Worm (Caenorhabditis elegans): ENCODE results near the gene cdc-25.4.

The cdc-25.4 gene

DNA sequence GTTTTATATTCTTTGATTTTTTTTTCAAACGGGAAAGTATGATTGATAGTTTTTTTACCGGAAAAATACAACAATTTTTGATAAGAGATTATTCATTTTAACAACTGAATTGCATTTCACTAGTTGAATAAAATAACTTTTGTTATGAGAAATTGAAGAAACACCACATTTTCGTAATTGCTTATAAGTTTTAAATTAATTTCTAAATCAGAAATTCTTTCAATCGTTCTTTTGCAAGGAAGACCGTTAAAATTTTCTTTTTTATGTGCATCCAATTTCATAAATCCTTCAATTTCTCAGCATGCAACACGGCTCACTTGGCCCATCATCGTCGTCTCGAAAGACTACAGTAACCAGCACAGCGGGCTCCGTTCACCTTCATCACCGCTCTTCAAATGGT, 33.3 kb upstream of the cdc-25.4 start, which contains the start of gene plc-3:
Gene plc-3, plus strand, starts transcription at position 301 of the 400 bp plus-strand sequence.
- TF ChIP-seq efl-1 (optimal IDR thresholded peaks at IDR 0.05) (no peak), efl-1 (GFP tag; optimal IDR thresholded peaks at IDR 0.05 in 1 of 2) (peak in 1 of 2 experiments; percentile 38), ztf-11 (tag; optimal IDR thresholded peaks at IDR 0.05) (no peak), ets-5 (GFP tag; IDR thresholded peaks at IDR 0.05) (no peak)

DNA sequence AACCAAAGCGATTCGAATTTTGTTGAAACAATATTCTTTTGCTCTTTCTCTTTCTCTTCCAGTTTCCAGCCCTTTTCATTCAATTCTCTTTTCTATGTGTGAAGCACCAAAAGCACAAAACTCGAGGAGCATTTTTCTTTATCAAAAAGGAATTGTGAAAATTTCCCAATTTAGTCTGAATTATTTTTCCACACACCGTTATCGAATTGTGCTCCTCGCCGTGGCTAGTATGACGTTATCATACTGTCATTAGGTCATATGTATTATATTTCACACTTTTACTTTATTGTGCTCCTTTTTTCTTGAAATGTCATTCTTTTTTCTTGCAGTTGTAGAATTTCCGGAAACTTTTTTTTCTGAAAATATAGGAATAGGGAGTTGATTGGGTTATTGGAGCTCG, 32.4 kb upstream of the cdc-25.4 start:
- TF ChIP-seq fos-1 (tag; optimal IDR thresholded peaks at IDR 0.05): no peak
- peak; percentile 68 for TF ChIP-seq elt-2 (tag; optimal IDR thresholded peaks at IDR 0.05)

DNA sequence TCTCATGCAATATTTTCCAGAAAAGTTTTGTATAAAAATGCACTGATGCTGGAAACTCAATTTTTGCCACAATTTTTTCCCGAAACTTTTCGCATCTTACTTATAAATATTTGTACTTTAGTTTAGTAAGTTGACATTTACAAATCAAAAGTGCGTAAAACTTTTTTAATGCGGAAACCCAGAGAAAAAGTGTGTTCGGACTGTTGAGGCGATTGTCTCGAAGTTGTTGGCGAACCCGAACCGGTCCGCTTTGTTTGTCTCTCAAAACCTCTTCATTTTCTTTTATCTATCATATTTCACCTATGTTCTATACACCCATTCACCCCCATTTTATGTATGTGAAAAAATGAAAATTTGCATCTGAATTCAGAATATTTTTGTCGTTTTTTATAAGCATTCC, 31.4 kb upstream of the cdc-25.4 start:
- TF ChIP-seq snpc-4 (tag; optimal IDR thresholded peaks at IDR 0.05): no peak
- TF ChIP-seq lin-13 (GFP tag; optimal IDR thresholded peaks at IDR 0.05): no peak
- peak; percentile 26 for TF ChIP-seq blmp-1 (tag; optimal IDR thresholded peaks at IDR 0.05)
- no peak for TF ChIP-seq vab-15 (tag; optimal IDR thresholded peaks at IDR 0.05)
- TF ChIP-seq ceh-63 (GFP tag; optimal IDR thresholded peaks at IDR 0.05): no peak
- no peak for TF ChIP-seq ceh-82 (tag; optimal IDR thresholded peaks at IDR 0.05)
- TF ChIP-seq rnt-1 (tag; optimal IDR thresholded peaks at IDR 0.05): no peak
- peak; percentile 66 for TF ChIP-seq lin-14 (GFP tag; optimal IDR thresholded peaks at IDR 0.05)
- no peak for TF ChIP-seq C04F5.9 (tag; optimal IDR thresholded peaks at IDR 0.05)
- TF ChIP-seq alr-1 (tag; optimal IDR thresholded peaks at IDR 0.05; ENCODE audit: borderline replicate concordance): no peak
- TF ChIP-seq egl-13 (tag; optimal IDR thresholded peaks at IDR 0.05): no peak
- no peak for TF ChIP-seq pqm-1 (tag; optimal IDR thresholded peaks at IDR 0.05)
- TF ChIP-seq ztf-4 (tag; optimal IDR thresholded peaks at IDR 0.05): no peak
- TF ChIP-seq elt-3 (tag; optimal IDR thresholded peaks at IDR 0.05): no peak
- TF ChIP-seq sox-4 (tag; optimal IDR thresholded peaks at IDR 0.05): no peak

DNA sequence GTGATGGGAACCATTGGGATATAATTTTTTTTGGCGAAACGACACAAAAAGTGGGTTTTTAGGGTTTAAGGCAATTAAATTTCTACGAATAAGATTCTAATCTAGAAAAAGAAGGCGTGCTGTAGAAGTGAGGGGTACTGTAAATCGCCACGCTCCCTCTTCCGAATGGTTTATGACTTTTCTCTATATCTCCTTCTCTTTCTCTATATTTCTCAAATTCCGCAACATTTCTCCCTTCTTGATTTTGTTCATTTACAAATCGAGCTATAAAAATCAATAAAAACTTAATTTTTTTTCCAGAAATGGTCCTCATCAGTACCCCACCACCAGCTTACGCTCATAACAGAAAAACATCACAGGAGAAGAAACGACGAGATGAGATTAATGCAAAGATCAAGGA, 28.9 kb upstream of the cdc-25.4 start, which contains the start of gene ref-1:
Gene ref-1, plus strand, starts transcription at position 301 of the 400 bp plus-strand sequence.
- TF ChIP-seq nhr-77 (tag; optimal IDR thresholded peaks at IDR 0.05) (no peak), efl-1 (optimal IDR thresholded peaks at IDR 0.05) (no peak), efl-1 (GFP tag; optimal IDR thresholded peaks at IDR 0.05 in 1 of 2) (peak in 1 of 2 experiments; percentile 54)

DNA sequence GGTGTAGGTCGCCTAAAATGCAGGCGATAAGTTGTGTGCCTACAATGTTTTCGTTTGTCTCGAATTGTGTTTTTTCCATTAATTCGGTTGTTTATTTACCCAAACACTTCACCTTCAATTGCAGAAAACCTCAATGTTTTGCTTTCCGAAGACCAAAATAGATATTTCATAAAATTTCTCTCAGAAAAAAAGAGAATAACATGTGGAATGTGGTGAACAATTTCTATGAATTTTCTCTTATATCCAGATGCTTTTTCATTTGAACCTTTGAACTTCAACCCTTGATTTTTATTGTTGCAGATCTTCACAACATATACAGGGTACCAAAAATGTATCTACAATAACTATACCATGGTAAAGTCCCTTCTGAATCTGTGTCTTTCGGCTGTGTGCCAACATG, 17.2 kb upstream of the cdc-25.4 start, which contains the start of gene T01E8.1:
Gene T01E8.1, plus strand, starts transcription at position 301 of the 400 bp plus-strand sequence.
- TF ChIP-seq dsc-1 (tag; optimal IDR thresholded peaks at IDR 0.05) (peak; percentile 37), unc-86 (tag; optimal IDR thresholded peaks at IDR 0.05) (no peak)

DNA sequence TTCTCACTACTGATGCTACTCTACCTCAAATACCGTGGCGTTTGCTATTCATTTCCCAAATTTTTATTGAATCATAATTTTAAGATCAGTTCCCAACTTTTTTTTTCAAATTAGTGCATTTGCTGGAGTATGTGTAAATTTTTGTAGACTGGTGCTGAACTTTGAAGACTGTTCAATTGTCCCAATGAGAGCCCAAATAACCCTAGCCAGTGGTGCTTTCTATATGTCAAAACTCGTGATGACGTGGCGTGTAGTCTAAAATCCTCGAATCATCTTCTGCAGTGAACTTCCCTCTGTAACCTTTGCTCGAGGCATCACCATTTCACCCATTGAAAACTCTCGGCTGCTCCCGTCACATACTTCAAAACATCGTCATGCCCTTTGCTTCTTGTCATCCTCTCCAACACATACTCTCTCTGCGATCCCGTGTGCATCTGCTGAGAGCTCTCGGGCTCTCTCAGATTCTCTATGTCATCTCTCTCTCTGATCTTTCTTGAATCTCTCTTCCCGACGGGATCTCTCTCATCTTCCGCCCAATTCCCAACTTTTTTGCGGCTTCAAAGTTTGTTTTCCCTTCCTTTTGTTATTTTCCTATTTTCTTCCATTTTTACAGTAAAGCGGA, 15.3 kb upstream of the cdc-25.4 start:
- TF ChIP-seq nhr-84 (tag; optimal IDR thresholded peaks at IDR 0.05) (no peak), F16B12.6 (tag; optimal IDR thresholded peaks at IDR 0.05) (no peak), dpl-1 (GFP tag; optimal IDR thresholded peaks at IDR 0.05) (no peak), efl-1 (optimal IDR thresholded peaks at IDR 0.05) (no peak), efl-1 (GFP tag; optimal IDR thresholded peaks at IDR 0.05 in 1 of 2) (peak in 1 of 2 experiments; percentile 47), nhr-19 (GFP tag; conservative IDR thresholded peaks at IDR 0.05) (0 out of 2 replicates have a peak, but pooled peaks have one; percentile 10), jun-1 (tag; optimal IDR thresholded peaks at IDR 0.05) (no peak), nhr-11 (tag; optimal IDR thresholded peaks at IDR 0.05) (peak; percentile 42), rnt-1 (tag; optimal IDR thresholded peaks at IDR 0.05) (peak; percentile 74), snu-23 (GFP tag; optimal IDR thresholded peaks at IDR 0.05) (peak; percentile 43), nhr-76 (tag; optimal IDR thresholded peaks at IDR 0.05) (no peak), C04F5.9 (tag; optimal IDR thresholded peaks at IDR 0.05) (no peak), vab-15 (tag; optimal IDR thresholded peaks at IDR 0.05) (no peak), fos-1 (tag; optimal IDR thresholded peaks at IDR 0.05) (no peak), tbx-2 (tag; optimal IDR thresholded peaks at IDR 0.05) (no peak), lin-14 (GFP tag; optimal IDR thresholded peaks at IDR 0.05) (peak; percentile 46), unc-130 (tag; optimal IDR thresholded peaks at IDR 0.05) (peak; percentile 47), sox-4 (tag; optimal IDR thresholded peaks at IDR 0.05) (no peak), lsy-2 (tag; optimal IDR thresholded peaks at IDR 0.05) (peak in 1 of 2 experiments; percentile 23), dsc-1 (tag; optimal IDR thresholded peaks at IDR 0.05) (peak; percentile 28), nhr-71 (tag; optimal IDR thresholded peaks at IDR 0.05) (peak; percentile 51), mdl-1 (tag; optimal IDR thresholded peaks at IDR 0.05) (peak in 1 of 2 experiments; percentile 24), egl-27 (tag; optimal IDR thresholded peaks at IDR 0.05) (no peak), nhr-47 (tag; optimal IDR thresholded peaks at IDR 0.05) (no peak)

All from whole organism, L1 larva.